Fruit fly (Drosophila melanogaster): ENCODE measurements around the gene CG6144.

CG6144 gene

dm6 chr2L:10474268-10474678, 14.2 kb upstream of the CG6144 start, which contains the start of gene RluA-1 (continued):
- TF ChIP-seq Poxn (GFP tag; IDR thresholded peaks at IDR 0.05), result peak; percentile 92
- TF ChIP-seq CG18262 (tag; optimal IDR thresholded peaks at IDR 0.05), result peak; percentile 100
- peak; percentile 99 for TF ChIP-seq CG14050 (GFP tag; IDR thresholded peaks at IDR 0.05)
- peak; percentile 99 for TF ChIP-seq MTF-1 (GFP tag; optimal IDR thresholded peaks at IDR 0.05; ENCODE audit: borderline replicate concordance)
- TF ChIP-seq Oli (tag; optimal IDR thresholded peaks at IDR 0.05), result peak; percentile 100
- TF ChIP-seq ab (GFP tag; optimal IDR thresholded peaks at IDR 0.05), result peak; percentile 92
- TF ChIP-seq CG15696 (tag; optimal IDR thresholded peaks at IDR 0.05), result peak; percentile 99
- TF ChIP-seq ro (GFP tag; IDR thresholded peaks at IDR 0.05), result peak; percentile 99
- peak; percentile 96 for TF ChIP-seq Usf (GFP tag; optimal IDR thresholded peaks at IDR 0.05)
- TF ChIP-seq Lim3 (GFP tag; IDR thresholded peaks at IDR 0.05), result peak; percentile 96
- TF ChIP-seq C15 (GFP tag; IDR thresholded peaks at IDR 0.05), result peak; percentile 96
- TF ChIP-seq jigr1 (GFP tag; IDR thresholded peaks at IDR 0.05), result peak; percentile 94
- TF ChIP-seq CG12155 (GFP tag; optimal IDR thresholded peaks at IDR 0.05), result peak; percentile 97
- TF ChIP-seq Opbp (GFP tag; IDR thresholded peaks at IDR 0.05; ENCODE audit: partially characterized antibody), result peak; percentile 70
- peak; percentile 99 for TF ChIP-seq CG32532 (GFP tag; IDR thresholded peaks at IDR 0.05)
- TF ChIP-seq B-H1 (GFP tag; IDR thresholded peaks at IDR 0.05), result peak; percentile 99
- peak; percentile 99 for TF ChIP-seq fd3F (GFP tag; optimal IDR thresholded peaks at IDR 0.05)
- no peak for TF ChIP-seq CG2129 (GFP tag; IDR thresholded peaks at IDR 0.05; ENCODE audit: partially characterized antibody)
- peak; percentile 99 for TF ChIP-seq gt (GFP tag; IDR thresholded peaks at IDR 0.05)
- TF ChIP-seq ems (GFP tag; optimal IDR thresholded peaks at IDR 0.05), result peak; percentile 96
- peak; percentile 100 for TF ChIP-seq ara (GFP tag; IDR thresholded peaks at IDR 0.05)
- peak; percentile 98 for TF ChIP-seq CG16779 (GFP tag; IDR thresholded peaks at IDR 0.05)
- TF ChIP-seq corto (GFP tag; optimal IDR thresholded peaks at IDR 0.05), result peak; percentile 60
- peak; percentile 98 for TF ChIP-seq CG10147 (GFP tag; optimal IDR thresholded peaks at IDR 0.05)
- peak; percentile 97 for TF ChIP-seq CG9215 (GFP tag; IDR thresholded peaks at IDR 0.05)
- TF ChIP-seq schlank (tag; optimal IDR thresholded peaks at IDR 0.05), result peak; percentile 96
- peak; percentile 99 for TF ChIP-seq gsb (GFP tag; IDR thresholded peaks at IDR 0.05)
- no peak; the same call in 1 of the 2 replicates for TF ChIP-seq Gsc (GFP tag; IDR thresholded peaks at IDR 0.05)
- peak; percentile 95 to 97 for TF ChIP-seq chif (GFP tag; optimal IDR thresholded peaks at IDR 0.05)
- peak; percentile 99 for TF ChIP-seq Meics (GFP tag; optimal IDR thresholded peaks at IDR 0.05)
- TF ChIP-seq Awh (GFP tag; IDR thresholded peaks at IDR 0.05), result peak; percentile 100
- peak; percentile 99 for TF ChIP-seq CG12219 (GFP tag; optimal IDR thresholded peaks at IDR 0.05)
- peak; percentile 4 for TF ChIP-seq gfzf (GFP tag; optimal IDR thresholded peaks at IDR 0.05)
- TF ChIP-seq zfh2 (GFP tag; optimal IDR thresholded peaks at IDR 0.05), result peak; percentile 85
- TF ChIP-seq CG13424 (tag; optimal IDR thresholded peaks at IDR 0.05), result peak; percentile 100
- TF ChIP-seq dpn (GFP tag; optimal IDR thresholded peaks at IDR 0.05), result peak; percentile 92 to 99
- TF ChIP-seq CG15601 (tag; optimal IDR thresholded peaks at IDR 0.05), result peak; percentile 99
- TF ChIP-seq ATbp (GFP tag; optimal IDR thresholded peaks at IDR 0.05), result peak; percentile 100
- TF ChIP-seq ranshi (GFP tag; IDR thresholded peaks at IDR 0.05), result peak; percentile 93; the same call in 1 of the 2 replicates
- peak; percentile 99 for TF ChIP-seq Fer3 (tag; optimal IDR thresholded peaks at IDR 0.05)
- peak; percentile 99 for TF ChIP-seq ind (GFP tag; optimal IDR thresholded peaks at IDR 0.05)
- peak; percentile 96 for TF ChIP-seq Hand (GFP tag; optimal IDR thresholded peaks at IDR 0.05)
- peak; percentile 99 for TF ChIP-seq CG6272 (GFP tag; IDR thresholded peaks at IDR 0.05)
- peak; percentile 85 for TF ChIP-seq dm (GFP tag; optimal IDR thresholded peaks at IDR 0.05)
- TF ChIP-seq emc (GFP tag; optimal IDR thresholded peaks at IDR 0.05), result peak; percentile 79
- TF ChIP-seq CG14014 (GFP tag; IDR thresholded peaks at IDR 0.05), result peak; percentile 99
- peak; percentile 99 for TF ChIP-seq CG4820 (GFP tag; optimal IDR thresholded peaks at IDR 0.05)
- peak; percentile 98 for TF ChIP-seq toy (GFP tag; IDR thresholded peaks at IDR 0.05)
- peak; percentile 97 to 100 for TF ChIP-seq Hr51 (GFP tag; optimal IDR thresholded peaks at IDR 0.05)
- TF ChIP-seq Doc3 (GFP tag; IDR thresholded peaks at IDR 0.05; ENCODE audit: partially characterized antibody), result peak; percentile 56; the same call in 2 of the 3 replicates
- no peak for TF ChIP-seq cg (GFP tag; optimal IDR thresholded peaks at IDR 0.05)

All from whole organism, embryonic.